Fruit fly (Drosophila melanogaster) whole organism: ENCODE data around the gene Pgcl.

Experiments
- CG8478 ChIP-seq: fragments of >200 bp; optimal IDR thresholded peaks from 2 replicates; lab custom pipeline; 2018; ENCODE audit warnings: inconsistent platforms
- EcR ChIP-seq, 2 experiments: fragments of >200 bp; optimal IDR thresholded peaks; 2 replicates each; lab custom pipeline; 2017; ENCODE audit warnings: missing biosample characterization in 2 of 2, missing genetic modification characterization in 2 of 2, missing genetic modification reagents in 2 of 2
- pan ChIP-seq: fragments of >200 bp; optimal IDR thresholded peaks from 2 replicates; lab custom pipeline; 2017

DNA sequence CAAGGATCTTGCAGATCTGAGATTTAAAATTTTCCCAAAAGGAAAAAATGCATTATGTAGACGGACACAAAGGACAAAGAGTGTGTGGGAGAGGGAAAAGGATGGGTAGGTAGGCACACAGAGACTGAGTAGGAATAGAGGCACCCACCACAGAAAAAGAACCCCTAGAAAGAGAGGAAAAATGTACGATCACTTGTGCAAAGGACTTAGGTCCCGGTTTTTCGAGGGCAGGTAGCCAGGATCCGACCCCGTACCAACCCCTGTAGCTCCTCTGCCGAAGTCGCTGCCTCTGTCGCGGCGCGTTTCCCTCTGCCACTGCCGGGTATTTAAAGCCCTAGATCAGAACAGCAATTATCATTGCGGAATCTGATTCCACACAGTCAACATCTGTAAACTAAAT lies 27.9 kb downstream of the Pgcl start:
- no peak for TF ChIP-seq EcR (GFP tag; optimal IDR thresholded peaks at IDR 0.05; lab: Kevin White, UChicago)
- TF ChIP-seq CG8478 (lab: Kevin White, UChicago), result no peak
- TF ChIP-seq pan (lab: Kevin White, UChicago), result no peak
